Worm (Caenorhabditis elegans): Measurements from ENCODE around the gene rgs-4.

DNA sequence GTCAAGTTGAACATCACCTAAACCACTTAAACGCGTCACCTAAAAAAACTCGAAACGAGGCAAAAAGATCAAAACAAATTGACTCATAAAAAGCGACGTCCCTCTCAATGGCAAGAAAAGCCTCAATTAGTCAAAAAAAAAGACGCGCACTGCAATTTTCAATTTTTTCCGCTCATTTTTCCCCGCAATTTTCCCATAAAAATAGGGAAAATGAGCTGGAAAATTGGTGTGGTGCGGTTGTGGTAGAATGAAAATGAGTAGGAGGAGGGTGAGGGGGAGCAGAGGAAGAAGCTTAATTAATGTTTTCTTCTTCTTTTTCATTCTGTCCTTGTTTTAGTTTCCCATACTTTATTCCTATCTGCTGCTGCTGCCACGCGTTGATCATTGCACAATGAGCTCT, 3.1 kb downstream of the rgs-4 start:
- TF ChIP-seq ref-1 (GFP tag; conservative IDR thresholded peaks at IDR 0.05) (no peak), T22C8.4 (GFP tag; IDR thresholded peaks at IDR 0.05) (no peak), klf-2 (GFP tag; conservative IDR thresholded peaks at IDR 0.05) (no peak)
